Fruit fly (Drosophila melanogaster) whole organism, embryonic: ENCODE measurements around the gene Rh4.

Source experiments
- Atf6 ChIP-seq: fragments of 200-800 bp; sonication (Bioruptor generic); IDR thresholded peaks from 2 replicates; pipeline ENCODE4 v1.3.6; 2022; ENCODE audit warnings: missing biosample characterization, missing genetic modification characterization
- CG10431 ChIP-seq: fragments of 200-800 bp; sonication (Bioruptor generic); optimal IDR thresholded peaks from 3 replicates; lab custom pipeline; 2018; ENCODE audit warnings: missing biosample characterization, mild to moderate bottlenecking, missing genetic modification characterization
- CG11093 ChIP-seq: fragments of 200-800 bp; sonication (Bioruptor generic); IDR thresholded peaks from 3 replicates; pipeline ENCODE4 v1.3.6; 2022; ENCODE audit warnings: missing biosample characterization, missing genetic modification characterization
- CG12104 ChIP-seq: fragments of 200-800 bp; sonication (Bioruptor generic); optimal IDR thresholded peaks from 3 replicates; lab custom pipeline; 2016; ENCODE audit warnings: missing biosample characterization, missing genetic modification characterization
- CG12744 ChIP-seq: fragments of 200-800 bp; sonication (Bioruptor generic); optimal IDR thresholded peaks from 2 replicates; lab custom pipeline; 2016; ENCODE audit warnings: missing biosample characterization, missing genetic modification characterization
- CG13624 ChIP-seq: fragments of 200-800 bp; sonication (Bioruptor generic); optimal IDR thresholded peaks from 2 replicates; lab custom pipeline; 2016; ENCODE audit warnings: missing biosample characterization, missing genetic modification characterization
- CG14014 ChIP-seq: fragments of 200-800 bp; sonication (Bioruptor generic); IDR thresholded peaks from 2 replicates; pipeline ENCODE4 v1.3.6; 2022; ENCODE audit warnings: missing biosample characterization, missing genetic modification characterization
- CG14441 ChIP-seq: fragments of 200-800 bp; sonication (Bioruptor generic); IDR thresholded peaks from 2 replicates; pipeline ENCODE4 v1.3.6; 2022; ENCODE audit warnings: missing biosample characterization, missing genetic modification characterization
- CG15514 ChIP-seq: fragments of 200-800 bp; sonication (Bioruptor generic); optimal IDR thresholded peaks from 3 replicates; lab custom pipeline; 2017; ENCODE audit warnings: missing biosample characterization, missing genetic modification characterization, mild to moderate bottlenecking, moderate library complexity, missing genetic modification reagents
- CG1647 ChIP-seq: fragments of 200-800 bp; sonication (Bioruptor generic); optimal IDR thresholded peaks from 3 replicates; lab custom pipeline; 2016; ENCODE audit warnings: missing biosample characterization, missing genetic modification characterization
- CG17802 ChIP-seq: fragments of 200-800 bp; sonication (Bioruptor generic); optimal IDR thresholded peaks from 2 replicates; lab custom pipeline; 2018; ENCODE audit warnings: missing biosample characterization, mild to moderate bottlenecking, missing genetic modification characterization, moderate library complexity
- CG18764 ChIP-seq: fragments of 200-800 bp; sonication (Bioruptor generic); optimal IDR thresholded peaks from 3 replicates; lab custom pipeline; 2016; ENCODE audit warnings: missing biosample characterization, missing genetic modification characterization
- CG2129 ChIP-seq: fragments of 200-800 bp; sonication (Bioruptor generic); IDR thresholded peaks from 2 replicates; pipeline ENCODE4 v1.3.6; 2022; ENCODE audit warnings: missing biosample characterization, missing genetic modification characterization; ENCODE audit not compliant: partially characterized antibody
- CG2199 ChIP-seq: fragments of 200-800 bp; sonication (Bioruptor generic); IDR thresholded peaks from 3 replicates; pipeline ENCODE4 v1.3.6; 2022; ENCODE audit warnings: missing biosample characterization, missing genetic modification characterization
- CG3065 ChIP-seq: fragments of 200-800 bp; sonication (Bioruptor generic); optimal IDR thresholded peaks from 2 replicates; lab custom pipeline; 2016; ENCODE audit warnings: missing biosample characterization, missing genetic modification characterization
- CG32532 ChIP-seq: fragments of 200-800 bp; sonication (Bioruptor generic); IDR thresholded peaks from 2 replicates; pipeline ENCODE4 v1.3.6; 2022; ENCODE audit warnings: missing biosample characterization, missing genetic modification characterization
- CG34224 ChIP-seq: fragments of 200-800 bp; sonication (Bioruptor generic); IDR thresholded peaks from 3 replicates; pipeline ENCODE4 v1.3.6; 2022; ENCODE audit warnings: missing biosample characterization, missing genetic modification characterization; ENCODE audit not compliant: partially characterized antibody
- CG4360 ChIP-seq: fragments of 200-800 bp; sonication (Bioruptor generic); IDR thresholded peaks from 2 replicates; pipeline ENCODE4 v1.3.6; 2022; ENCODE audit warnings: missing biosample characterization, missing genetic modification characterization
- CG43689 ChIP-seq: fragments of 200-800 bp; sonication (Bioruptor generic); IDR thresholded peaks from 2 replicates; pipeline ENCODE4 v1.3.6; 2022; ENCODE audit warnings: missing biosample characterization, missing genetic modification characterization
- CG4617 ChIP-seq: fragments of 200-800 bp; sonication (Bioruptor generic); optimal IDR thresholded peaks from 3 replicates; lab custom pipeline; 2016; ENCODE audit warnings: missing biosample characterization, missing genetic modification characterization, borderline replicate concordance
- CG6791 ChIP-seq: fragments of 200-800 bp; sonication (Bioruptor generic); IDR thresholded peaks from 3 replicates; pipeline ENCODE4 v1.3.6; 2022; ENCODE audit warnings: missing biosample characterization, missing genetic modification characterization; ENCODE audit not compliant: partially characterized antibody
- CG7357 ChIP-seq: fragments of 200-800 bp; sonication (Bioruptor generic); IDR thresholded peaks from 3 replicates; pipeline ENCODE4 v1.3.6; 2022; ENCODE audit warnings: missing biosample characterization, missing genetic modification characterization
- CG7987 ChIP-seq: fragments of 200-800 bp; sonication (Bioruptor generic); optimal IDR thresholded peaks from 2 replicates; lab custom pipeline; 2018; ENCODE audit warnings: missing biosample characterization, mild to moderate bottlenecking, missing genetic modification characterization, moderate library complexity
- CG8388 ChIP-seq: fragments of 200-800 bp; sonication (Bioruptor generic); optimal IDR thresholded peaks from 2 replicates; lab custom pipeline; 2019; ENCODE audit warnings: missing biosample characterization, mild to moderate bottlenecking, missing genetic modification characterization, moderate library complexity
- CG9437 ChIP-seq: fragments of 200-800 bp; sonication (Bioruptor generic); optimal IDR thresholded peaks from 2 replicates; lab custom pipeline; 2018; ENCODE audit warnings: missing biosample characterization, mild to moderate bottlenecking, missing genetic modification characterization
- CG9609 ChIP-seq: fragments of 200-800 bp; sonication (Bioruptor generic); optimal IDR thresholded peaks from 3 replicates; lab custom pipeline; 2016; ENCODE audit warnings: missing biosample characterization, missing genetic modification characterization
- CG9876 ChIP-seq: fragments of 200-800 bp; sonication (Bioruptor generic); optimal IDR thresholded peaks from 2 replicates; lab custom pipeline; 2016; ENCODE audit warnings: missing biosample characterization, missing genetic modification characterization
- Dad ChIP-seq: fragments of 200-800 bp; sonication (Bioruptor generic); optimal IDR thresholded peaks from 3 replicates; lab custom pipeline; 2016; ENCODE audit warnings: missing biosample characterization, missing genetic modification characterization
- Dbx ChIP-seq: fragments of 200-800 bp; sonication (Bioruptor generic); IDR thresholded peaks from 3 replicates; pipeline ENCODE4 v1.3.6; 2022; ENCODE audit warnings: missing biosample characterization, missing genetic modification characterization
- Ets97D ChIP-seq: fragments of 200-800 bp; sonication (Bioruptor generic); optimal IDR thresholded peaks from 3 replicates; lab custom pipeline; 2016; ENCODE audit warnings: missing biosample characterization, missing genetic modification characterization
- Fer1 ChIP-seq: fragments of 200-800 bp; sonication (Bioruptor generic); optimal IDR thresholded peaks from 2 replicates; lab custom pipeline; 2017; ENCODE audit warnings: missing biosample characterization, mild to moderate bottlenecking, missing genetic modification characterization
- Hr78 ChIP-seq, 2 experiments: fragments of 200-800 bp in 1 of 2; fragments of >200 bp in 1 of 2; sonication (Bioruptor generic) in 1 of 2; optimal IDR thresholded peaks; 2 replicates each; lab custom pipeline; 2017 to 2019; ENCODE audit warnings: missing biosample characterization in 2 of 2, missing genetic modification characterization in 2 of 2, mild to moderate bottlenecking in 1 of 2, moderate library complexity in 1 of 2
- Med ChIP-seq: fragments of 200-800 bp; sonication (Bioruptor generic); peaks from one replicate; lab custom pipeline; 2016; ENCODE audit warnings: missing biosample characterization, missing genetic modification characterization, mild to moderate bottlenecking, inconsistent platforms, moderate library complexity
- Nf-YC ChIP-seq: fragments of 200-800 bp; optimal IDR thresholded peaks from 3 replicates; lab custom pipeline; 2019; ENCODE audit warnings: missing biosample characterization, mild to moderate bottlenecking, missing genetic modification characterization, moderate library complexity
- Pdp1 ChIP-seq, 2 experiments: fragments of 200-800 bp; sonication (Bioruptor generic); optimal IDR thresholded peaks; 3 replicates each; lab custom pipeline; 2016; ENCODE audit warnings: missing biosample characterization in 2 of 2, missing genetic modification characterization in 2 of 2, mild to moderate bottlenecking in 1 of 2, moderate library complexity in 1 of 2
- Rfx ChIP-seq: fragments of 200-800 bp; sonication (Bioruptor generic); IDR thresholded peaks from 2 replicates; pipeline ENCODE4 v1.3.6; 2022; ENCODE audit warnings: missing biosample characterization, missing genetic modification characterization
- cg ChIP-seq: fragments of 200-800 bp; sonication (Bioruptor generic); optimal IDR thresholded peaks from 3 replicates; lab custom pipeline; 2019; ENCODE audit warnings: missing biosample characterization, mild to moderate bottlenecking, missing genetic modification characterization, moderate library complexity
- chinmo ChIP-seq: fragments of 200-800 bp; sonication (Bioruptor generic); IDR thresholded peaks from 4 replicates; pipeline ENCODE4 v1.3.6; 2022; ENCODE audit warnings: missing biosample characterization, missing genetic modification characterization; ENCODE audit not compliant: partially characterized antibody
- crol ChIP-seq: fragments of 200-800 bp; sonication (Bioruptor generic); IDR thresholded peaks from 2 replicates; pipeline ENCODE4 v1.3.6; 2022; ENCODE audit warnings: missing biosample characterization, missing genetic modification characterization
- dan ChIP-seq: fragments of 200-800 bp; sonication (Bioruptor generic); IDR thresholded peaks from 2 replicates; pipeline ENCODE4 v1.3.6; 2022; ENCODE audit warnings: missing biosample characterization, missing genetic modification characterization
- dmrt11E ChIP-seq: fragments of 200-800 bp; sonication (Bioruptor generic); optimal IDR thresholded peaks from 3 replicates; lab custom pipeline; 2018; ENCODE audit warnings: missing biosample characterization, mild to moderate bottlenecking, missing genetic modification characterization, moderate library complexity
- en ChIP-seq: fragments of 200-800 bp; sonication (Bioruptor generic); optimal IDR thresholded peaks from 2 replicates; lab custom pipeline; 2016; ENCODE audit warnings: missing biosample characterization, missing genetic modification characterization
- eve ChIP-seq, 2 experiments: fragments of >200 bp; optimal IDR thresholded peaks; 2 replicates each; lab custom pipeline; 2017; ENCODE audit warnings: missing biosample characterization in 2 of 2, missing genetic modification characterization in 2 of 2
- gcm2 ChIP-seq: fragments of 200-800 bp; sonication (Bioruptor generic); optimal IDR thresholded peaks from 2 replicates; lab custom pipeline; 2016; ENCODE audit warnings: missing biosample characterization, missing genetic modification characterization
- luna ChIP-seq: fragments of 200-800 bp; sonication (Bioruptor generic); optimal IDR thresholded peaks from 2 replicates; lab custom pipeline; 2016; ENCODE audit warnings: missing biosample characterization, missing genetic modification characterization
- nmo ChIP-seq: fragments of 200-800 bp; sonication (Bioruptor generic); optimal IDR thresholded peaks from 2 replicates; lab custom pipeline; 2018; ENCODE audit warnings: missing biosample characterization, mild to moderate bottlenecking, missing genetic modification characterization, moderate library complexity
- pan ChIP-seq, 4 experiments: fragments of >200 bp in 3 of 4; fragments of 200-800 bp in 1 of 4; sonication (Bioruptor generic) in 1 of 4; optimal IDR thresholded peaks in 3 of 4; IDR thresholded peaks in 1 of 4; 2 replicates each; pipeline versions ENCODE4 v1.3.6 to Lab custom; 2017 to 2022; ENCODE audit warnings: missing biosample characterization in 2 of 4, missing genetic modification characterization in 2 of 4, mixed read lengths in 1 of 4
- sens ChIP-seq: fragments of 200-800 bp; sonication (Bioruptor generic); peaks from one replicate; lab custom pipeline; 2016; ENCODE audit warnings: missing biosample characterization, missing genetic modification characterization
- trem ChIP-seq: fragments of 200-800 bp; optimal IDR thresholded peaks from 3 replicates; lab custom pipeline; 2019; ENCODE audit warnings: missing biosample characterization, mild to moderate bottlenecking, missing genetic modification characterization, moderate library complexity

Rh4 gene

dm6 chr3L:16854387-16855033 is 7.8 kb downstream of the Rh4 start:
- TF ChIP-seq Nf-YC = no peak
- no peak for TF ChIP-seq Dbx (GFP tag; lab: Robert Waterston, UW)
- TF ChIP-seq CG10431 (GFP tag; lab: Kevin White, UChicago) = peak; percentile 99
- TF ChIP-seq Pdp1 (GFP tag; optimal IDR thresholded peaks at IDR 0.05; lab: Kevin White, UChicago) = peak in 1 of 2 experiments; percentile 38
- TF ChIP-seq gcm2 = no peak
- 0 out of 2 replicates have a peak, but pooled peaks have one; percentile 35 for TF ChIP-seq CG4360 (GFP tag; lab: Robert Waterston, UW)
- no peak for TF ChIP-seq pan (optimal IDR thresholded peaks at IDR 0.05; lab: Kevin White, UChicago)
- no peak for TF ChIP-seq pan (GFP tag; optimal IDR thresholded peaks at IDR 0.05 in 1 of 2, IDR thresholded peaks at IDR 0.05 in 1 of 2)
- no peak for TF ChIP-seq nmo
- TF ChIP-seq Med (GFP tag; lab: Kevin White, UChicago) = peak; percentile 40
- TF ChIP-seq CG2199 = 0 out of 3 replicates have a peak, but pooled peaks have one; percentile 9
- no peak for TF ChIP-seq CG17802 (tag; lab: Kevin White, UChicago)
- TF ChIP-seq CG13624 (GFP tag; lab: Kevin White, UChicago) = no peak
- peak; percentile 16 for TF ChIP-seq sens
- 0 out of 4 replicates have a peak, but pooled peaks have one; percentile 7 for TF ChIP-seq chinmo (GFP tag; lab: Robert Waterston, UW)
- TF ChIP-seq luna (GFP tag; lab: Kevin White, UChicago) = no peak
- TF ChIP-seq CG4617 (GFP tag; lab: Kevin White, UChicago) = no peak
- TF ChIP-seq CG12104 = no peak
- TF ChIP-seq CG6791 (GFP tag; lab: Robert Waterston, UW) = no peak
- no peak for TF ChIP-seq en (GFP tag; lab: Kevin White, UChicago)
- no peak for TF ChIP-seq CG7987 (GFP tag; lab: Kevin White, UChicago)
- TF ChIP-seq CG1647 (GFP tag; lab: Kevin White, UChicago) = no peak
- 0 out of 2 replicates have a peak, but pooled peaks have one; percentile 20 for TF ChIP-seq CG14014
- no peak for TF ChIP-seq eve (GFP tag; optimal IDR thresholded peaks at IDR 0.05; lab: Kevin White, UChicago)
- no peak for TF ChIP-seq CG3065
- no peak for TF ChIP-seq CG2129
- TF ChIP-seq Hr78 (GFP tag; optimal IDR thresholded peaks at IDR 0.05; lab: Kevin White, UChicago) = no peak
- TF ChIP-seq Fer1 (GFP tag; lab: Kevin White, UChicago) = no peak
- TF ChIP-seq CG9609 = no peak
- 0 out of 2 replicates have a peak, but pooled peaks have one; percentile 23 for TF ChIP-seq Atf6 (GFP tag; lab: Robert Waterston, UW)
- peak; percentile 83 for TF ChIP-seq cg (GFP tag; lab: Kevin White, UChicago)
- TF ChIP-seq Dad (GFP tag; lab: Kevin White, UChicago) = no peak
- TF ChIP-seq CG18764 = no peak
- no peak for TF ChIP-seq CG32532 (GFP tag; lab: Robert Waterston, UW)
- no peak for TF ChIP-seq CG9876
- TF ChIP-seq trem = no peak
- TF ChIP-seq crol = peak; percentile 92
- TF ChIP-seq Rfx (GFP tag; lab: Robert Waterston, UW) = no peak
- TF ChIP-seq CG9437 (GFP tag; lab: Kevin White, UChicago) = peak; percentile 98
- peak; percentile 28; the same call in 1 of the 3 replicates for TF ChIP-seq CG34224
- no peak for TF ChIP-seq CG14441 (GFP tag; lab: Robert Waterston, UW)
- TF ChIP-seq CG8388 (GFP tag; lab: Kevin White, UChicago) = no peak
- TF ChIP-seq Ets97D = no peak
- TF ChIP-seq CG7357 (GFP tag; lab: Robert Waterston, UW) = no peak
- no peak for TF ChIP-seq dan
- peak; percentile 21 for TF ChIP-seq CG15514 (GFP tag; lab: Kevin White, UChicago)
- TF ChIP-seq CG11093 (GFP tag; lab: Robert Waterston, UW) = no peak
- TF ChIP-seq CG12744 (GFP tag; lab: Kevin White, UChicago) = no peak
- no peak for TF ChIP-seq CG43689 (GFP tag; lab: Robert Waterston, UW)
- TF ChIP-seq dmrt11E (tag; lab: Kevin White, UChicago) = no peak
